Fruit fly (Drosophila melanogaster): Measurements from ENCODE around the gene viaf.

Gene viaf

DNA sequence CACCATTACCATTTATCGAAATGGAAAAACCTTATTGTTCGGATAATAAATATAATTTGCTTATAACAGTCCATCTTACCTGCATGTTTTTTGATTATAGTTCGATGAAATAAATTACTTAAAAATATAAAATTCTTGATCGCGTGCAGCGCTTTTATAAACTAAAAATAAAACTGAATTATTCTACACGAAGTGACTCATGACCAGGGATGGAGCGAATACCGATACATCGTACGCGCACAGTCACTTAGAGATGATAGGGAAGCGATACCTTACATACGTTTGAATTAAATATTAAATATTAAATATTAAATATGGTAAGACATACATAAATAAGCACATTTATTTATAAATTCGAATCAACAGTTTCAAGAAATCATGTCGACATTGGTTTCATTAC lies at the start of gene viaf (continued):
- no peak for TF ChIP-seq crol (GFP tag; IDR thresholded peaks at IDR 0.05)
- TF ChIP-seq BEAF-32 (GFP tag; optimal IDR thresholded peaks at IDR 0.05) = peak; percentile 88
- TF ChIP-seq gsb (GFP tag; IDR thresholded peaks at IDR 0.05) = no peak
- TF ChIP-seq salm (tag; optimal IDR thresholded peaks at IDR 0.05) = no peak
- TF ChIP-seq disco-r (GFP tag; optimal IDR thresholded peaks at IDR 0.05) = no peak
- TF ChIP-seq NC2α (GFP tag; optimal IDR thresholded peaks at IDR 0.05) = no peak
- no peak for TF ChIP-seq CG18011 (GFP tag; optimal IDR thresholded peaks at IDR 0.05)
- no peak for TF ChIP-seq twi (tag; optimal IDR thresholded peaks at IDR 0.05)
- TF ChIP-seq org-1 (GFP tag; optimal IDR thresholded peaks at IDR 0.05) = no peak
- TF ChIP-seq Adf1 (GFP tag; IDR thresholded peaks at IDR 0.05) = peak; percentile 18; the same call in 1 of the 2 replicates
- peak; percentile 83 for TF ChIP-seq Med (GFP tag)
- TF ChIP-seq CG10565 (GFP tag; optimal IDR thresholded peaks at IDR 0.05) = no peak
- no peak for TF ChIP-seq crc (GFP tag; optimal IDR thresholded peaks at IDR 0.05)
- peak; percentile 79 for TF ChIP-seq zen2 (GFP tag; IDR thresholded peaks at IDR 0.05; ENCODE audit: partially characterized antibody)
- no peak for TF ChIP-seq repo (GFP tag; optimal IDR thresholded peaks at IDR 0.05)
- no peak for TF ChIP-seq CG9609 (GFP tag; optimal IDR thresholded peaks at IDR 0.05)
- peak; percentile 75 for TF ChIP-seq CG8924 (tag; optimal IDR thresholded peaks at IDR 0.05)
- TF ChIP-seq knrl (GFP tag; IDR thresholded peaks at IDR 0.05; ENCODE audit: partially characterized antibody) = peak; percentile 96
- no peak for TF ChIP-seq pnt (GFP tag; optimal IDR thresholded peaks at IDR 0.05)
- TF ChIP-seq seq (GFP tag; IDR thresholded peaks at IDR 0.05) = no peak
- TF ChIP-seq gce (GFP tag; IDR thresholded peaks at IDR 0.05) = no peak
- no peak for TF ChIP-seq Hr78 (GFP tag; optimal IDR thresholded peaks at IDR 0.05)
- peak; percentile 53 for TF ChIP-seq Chrac-16 (GFP tag; optimal IDR thresholded peaks at IDR 0.05)
- TF ChIP-seq CG18599 (GFP tag; optimal IDR thresholded peaks at IDR 0.05) = no peak
- no peak for TF ChIP-seq eve (GFP tag; optimal IDR thresholded peaks at IDR 0.05)
- no peak for TF ChIP-seq TFAM (GFP tag; optimal IDR thresholded peaks at IDR 0.05)
- TF ChIP-seq hth (optimal IDR thresholded peaks at IDR 0.05) = no peak
- no peak for TF ChIP-seq CG6765 (GFP tag; optimal IDR thresholded peaks at IDR 0.05)
- TF ChIP-seq Taf1 (GFP tag; IDR thresholded peaks at IDR 0.05) = no peak; the same call in 1 of the 2 replicates
- no peak for TF ChIP-seq CG32772 (GFP tag; IDR thresholded peaks at IDR 0.05)
- no peak for TF ChIP-seq nom (GFP tag; optimal IDR thresholded peaks at IDR 0.05)
- no peak for TF ChIP-seq CG8944 (GFP tag; optimal IDR thresholded peaks at IDR 0.05)
- peak; percentile 25; the same call in 1 of the 2 replicates for TF ChIP-seq CG7372 (GFP tag; IDR thresholded peaks at IDR 0.05)
- peak; percentile 88 for TF ChIP-seq CG4617 (GFP tag; optimal IDR thresholded peaks at IDR 0.05; ENCODE audit: borderline replicate concordance)
- no peak for TF ChIP-seq Ada2b (GFP tag; IDR thresholded peaks at IDR 0.05)
- TF ChIP-seq stwl (tag; optimal IDR thresholded peaks at IDR 0.05) = peak; percentile 78
- TF ChIP-seq zfh2 (GFP tag; optimal IDR thresholded peaks at IDR 0.05) = peak; percentile 36
- no peak for TF ChIP-seq CG8089 (GFP tag; optimal IDR thresholded peaks at IDR 0.05)
- TF ChIP-seq Elba2 (GFP tag; optimal IDR thresholded peaks at IDR 0.05) = no peak
- TF ChIP-seq CG17361 (GFP tag; IDR thresholded peaks at IDR 0.05) = no peak; the same call in 2 of the 3 replicates
- TF ChIP-seq CTCF (GFP tag; optimal IDR thresholded peaks at IDR 0.05) = peak; percentile 49
- peak; percentile 20 for TF ChIP-seq Spps (tag; optimal IDR thresholded peaks at IDR 0.05)
- no peak for TF ChIP-seq btn (GFP tag; optimal IDR thresholded peaks at IDR 0.05)
- no peak for TF ChIP-seq danr (GFP tag; IDR thresholded peaks at IDR 0.05)
- no peak for TF ChIP-seq Poxn (GFP tag; IDR thresholded peaks at IDR 0.05)
- peak; percentile 79 for TF ChIP-seq CG12391 (tag; optimal IDR thresholded peaks at IDR 0.05)
- no peak for TF ChIP-seq Mrtf (GFP tag; IDR thresholded peaks at IDR 0.05)
- TF ChIP-seq Bdp1 (GFP tag; optimal IDR thresholded peaks at IDR 0.05) = no peak
- peak; percentile 49 for TF ChIP-seq CG10654 (GFP tag; optimal IDR thresholded peaks at IDR 0.05)
- no peak for TF ChIP-seq CG3838 (GFP tag; optimal IDR thresholded peaks at IDR 0.05)
- TF ChIP-seq cato (GFP tag; optimal IDR thresholded peaks at IDR 0.05; ENCODE audit: borderline replicate concordance) = no peak
- TF ChIP-seq CG11560 (tag; IDR thresholded peaks at IDR 0.05) = no peak
- TF ChIP-seq gcm (GFP tag; optimal IDR thresholded peaks at IDR 0.05) = no peak

Measured in whole organism, embryonic.